Fruit fly (Drosophila melanogaster) whole organism, embryonic: ENCODE results near the gene waw.

ENCODE experiments used
- Adf1 ChIP-seq: fragments of 200-800 bp; sonication (Bioruptor generic); IDR thresholded peaks from 2 replicates; pipeline ENCODE4 v1.3.6; 2022; ENCODE audit warnings: missing biosample characterization, missing genetic modification characterization
- Atf6 ChIP-seq: fragments of 200-800 bp; sonication (Bioruptor generic); IDR thresholded peaks from 2 replicates; pipeline ENCODE4 v1.3.6; 2022; ENCODE audit warnings: missing biosample characterization, missing genetic modification characterization
- BtbVII ChIP-seq: fragments of 200-800 bp; sonication (Bioruptor generic); optimal IDR thresholded peaks from 3 replicates; lab custom pipeline; 2017; ENCODE audit warnings: missing biosample characterization, mild to moderate bottlenecking, missing genetic modification characterization
- Bteb2 ChIP-seq: fragments of 200-800 bp; sonication (Bioruptor generic); optimal IDR thresholded peaks from 2 replicates; lab custom pipeline; 2016; ENCODE audit warnings: missing biosample characterization, missing genetic modification characterization
- CG10209 ChIP-seq: fragments of 200-800 bp; sonication (Bioruptor generic); optimal IDR thresholded peaks from 3 replicates; lab custom pipeline; 2017; ENCODE audit warnings: missing biosample characterization, mild to moderate bottlenecking, missing genetic modification characterization, missing genetic modification reagents
- CG10267 ChIP-seq: fragments of 200-800 bp; sonication (Bioruptor generic); optimal IDR thresholded peaks from 2 replicates; lab custom pipeline; 2018; ENCODE audit warnings: missing biosample characterization, mild to moderate bottlenecking, missing genetic modification characterization, moderate library complexity
- CG11723 ChIP-seq: fragments of 200-800 bp; sonication (Bioruptor generic); optimal IDR thresholded peaks from 2 replicates; lab custom pipeline; 2017; ENCODE audit warnings: missing biosample characterization, mild to moderate bottlenecking, missing genetic modification characterization
- CG12299 ChIP-seq: fragments of 200-800 bp; sonication (Bioruptor generic); optimal IDR thresholded peaks from 2 replicates; lab custom pipeline; 2018; ENCODE audit warnings: missing biosample characterization, mild to moderate bottlenecking, missing genetic modification characterization
- CG1233 ChIP-seq: fragments of 200-800 bp; sonication (Bioruptor generic); optimal IDR thresholded peaks from 4 replicates; lab custom pipeline; 2018; ENCODE audit warnings: missing biosample characterization, mild to moderate bottlenecking, missing genetic modification characterization
- CG15514 ChIP-seq: fragments of 200-800 bp; sonication (Bioruptor generic); optimal IDR thresholded peaks from 3 replicates; lab custom pipeline; 2017; ENCODE audit warnings: missing biosample characterization, missing genetic modification characterization, mild to moderate bottlenecking, moderate library complexity, missing genetic modification reagents
- CG17829 ChIP-seq: fragments of 200-800 bp; optimal IDR thresholded peaks from 2 replicates; lab custom pipeline; 2019; ENCODE audit warnings: missing biosample characterization, mild to moderate bottlenecking, missing genetic modification characterization, moderate library complexity
- CG31224 ChIP-seq: fragments of 200-800 bp; sonication (Bioruptor generic); IDR thresholded peaks from 2 replicates; pipeline ENCODE4 v1.3.6; 2022; ENCODE audit warnings: missing biosample characterization, missing genetic modification characterization
- CG34224 ChIP-seq: fragments of 200-800 bp; sonication (Bioruptor generic); IDR thresholded peaks from 3 replicates; pipeline ENCODE4 v1.3.6; 2022; ENCODE audit warnings: missing biosample characterization, missing genetic modification characterization; ENCODE audit not compliant: partially characterized antibody
- CG6683 ChIP-seq: fragments of 200-800 bp; sonication (Bioruptor generic); optimal IDR thresholded peaks from 2 replicates; lab custom pipeline; 2017; ENCODE audit warnings: missing biosample characterization, mild to moderate bottlenecking, missing genetic modification characterization, missing genetic modification reagents
- CG7786 ChIP-seq: fragments of 200-800 bp; sonication (Bioruptor generic); optimal IDR thresholded peaks from 2 replicates; lab custom pipeline; 2016; ENCODE audit warnings: missing biosample characterization, missing genetic modification characterization
- CG7839 ChIP-seq: fragments of 200-800 bp; sonication (Bioruptor generic); optimal IDR thresholded peaks from 3 replicates; lab custom pipeline; 2018; ENCODE audit warnings: missing biosample characterization, mild to moderate bottlenecking, missing genetic modification characterization, moderate library complexity
- CG7987 ChIP-seq: fragments of 200-800 bp; sonication (Bioruptor generic); optimal IDR thresholded peaks from 2 replicates; lab custom pipeline; 2018; ENCODE audit warnings: missing biosample characterization, mild to moderate bottlenecking, missing genetic modification characterization, moderate library complexity
- CG9932 ChIP-seq: fragments of 200-800 bp; sonication (Bioruptor generic); IDR thresholded peaks from 2 replicates; pipeline ENCODE4 v1.3.6; 2022; ENCODE audit warnings: missing biosample characterization, missing genetic modification characterization
- Dip3 ChIP-seq: fragments of 200-800 bp; sonication (Bioruptor generic); optimal IDR thresholded peaks from 3 replicates; lab custom pipeline; 2016; ENCODE audit warnings: missing biosample characterization, missing genetic modification characterization
- Dp ChIP-seq: fragments of 200-800 bp; sonication (Bioruptor generic); optimal IDR thresholded peaks from 2 replicates; lab custom pipeline; 2018; ENCODE audit warnings: missing biosample characterization, mild to moderate bottlenecking, missing genetic modification characterization, moderate library complexity
- E2f1 ChIP-seq: fragments of 200-800 bp; sonication (Bioruptor generic); IDR thresholded peaks from 2 replicates; pipeline ENCODE4 v1.3.6; 2022; ENCODE audit warnings: missing biosample characterization, missing genetic modification characterization
- HLH54F ChIP-seq: fragments of 200-800 bp; sonication (Bioruptor generic); optimal IDR thresholded peaks from 3 replicates; lab custom pipeline; 2016; ENCODE audit warnings: missing biosample characterization, missing genetic modification characterization
- HmgZ ChIP-seq: fragments of 200-800 bp; sonication (Bioruptor generic); optimal IDR thresholded peaks from 2 replicates; lab custom pipeline; 2018; ENCODE audit warnings: missing biosample characterization, mild to moderate bottlenecking, missing genetic modification characterization
- Hr78 ChIP-seq, 2 experiments: fragments of 200-800 bp in 1 of 2; fragments of >200 bp in 1 of 2; sonication (Bioruptor generic) in 1 of 2; optimal IDR thresholded peaks; 2 replicates each; lab custom pipeline; 2017 to 2019; ENCODE audit warnings: missing biosample characterization in 2 of 2, missing genetic modification characterization in 2 of 2, mild to moderate bottlenecking in 1 of 2, moderate library complexity in 1 of 2
- MESR4 ChIP-seq: fragments of 200-800 bp; sonication (Bioruptor generic); optimal IDR thresholded peaks from 2 replicates; lab custom pipeline; 2018; ENCODE audit warnings: missing biosample characterization, mild to moderate bottlenecking, missing genetic modification characterization, moderate library complexity
- Mrtf ChIP-seq: fragments of 200-800 bp; sonication (Bioruptor generic); IDR thresholded peaks from 3 replicates; pipeline ENCODE4 v1.3.6; 2022; ENCODE audit warnings: missing biosample characterization, missing genetic modification characterization
- NC2α ChIP-seq: fragments of 200-800 bp; sonication (Bioruptor generic); optimal IDR thresholded peaks from 2 replicates; lab custom pipeline; 2016; ENCODE audit warnings: missing biosample characterization, missing genetic modification characterization
- Neu2 ChIP-seq: fragments of 200-800 bp; sonication (Bioruptor generic); optimal IDR thresholded peaks from 3 replicates; lab custom pipeline; 2016; ENCODE audit warnings: missing biosample characterization, missing genetic modification characterization, borderline replicate concordance
- Stat92E ChIP-seq, 3 experiments: fragments of >200 bp in 2 of 3; fragments of 200-800 bp in 1 of 3; sonication (Bioruptor generic) in 1 of 3; optimal IDR thresholded peaks; 2 replicates each; lab custom pipeline; 2017 to 2019; ENCODE audit warnings: missing biosample characterization in 3 of 3, missing genetic modification characterization in 3 of 3, mild to moderate bottlenecking in 1 of 3, moderate library complexity in 1 of 3
- crol ChIP-seq: fragments of 200-800 bp; sonication (Bioruptor generic); IDR thresholded peaks from 2 replicates; pipeline ENCODE4 v1.3.6; 2022; ENCODE audit warnings: missing biosample characterization, missing genetic modification characterization
- dati ChIP-seq: fragments of 200-800 bp; sonication (Bioruptor generic); IDR thresholded peaks from 2 replicates; pipeline ENCODE4 v1.3.6; 2022; ENCODE audit warnings: missing biosample characterization, missing genetic modification characterization
- dmrt99B ChIP-seq: fragments of 200-800 bp; sonication (Bioruptor generic); optimal IDR thresholded peaks from 2 replicates; lab custom pipeline; 2018; ENCODE audit warnings: missing biosample characterization, mild to moderate bottlenecking, missing genetic modification characterization, moderate library complexity
- dysf ChIP-seq: fragments of 200-800 bp; sonication (Bioruptor generic); IDR thresholded peaks from 3 replicates; pipeline ENCODE4 v1.3.6; 2022; ENCODE audit warnings: missing biosample characterization, missing genetic modification characterization
- ewg ChIP-seq: fragments of 200-800 bp; sonication (Bioruptor generic); optimal IDR thresholded peaks from 3 replicates; lab custom pipeline; 2017; ENCODE audit warnings: mild to moderate bottlenecking, missing biosample characterization, missing genetic modification reagents, missing genetic modification characterization
- grau ChIP-seq: fragments of 200-800 bp; optimal IDR thresholded peaks from 3 replicates; lab custom pipeline; 2019; ENCODE audit warnings: missing biosample characterization, mild to moderate bottlenecking, missing genetic modification characterization, moderate library complexity
- gt ChIP-seq: fragments of 200-800 bp; sonication (Bioruptor generic); IDR thresholded peaks from 2 replicates; pipeline ENCODE4 v1.3.6; 2022; ENCODE audit warnings: missing biosample characterization, missing genetic modification characterization
- h ChIP-seq: fragments of >200 bp; optimal IDR thresholded peaks from 2 replicates; lab custom pipeline; 2017
- insv ChIP-seq, 2 experiments: fragments of 200-800 bp; sonication (Bioruptor generic); optimal IDR thresholded peaks; 3 replicates each; lab custom pipeline; 2016 to 2018; ENCODE audit warnings: missing biosample characterization in 2 of 2, missing genetic modification characterization in 2 of 2
- nerfin-1 ChIP-seq: fragments of 200-800 bp; sonication (Bioruptor generic); optimal IDR thresholded peaks from 3 replicates; lab custom pipeline; 2019; ENCODE audit warnings: missing biosample characterization, mild to moderate bottlenecking, missing genetic modification characterization, moderate library complexity
- onecut ChIP-seq: fragments of 200-800 bp; sonication (Bioruptor generic); IDR thresholded peaks from 2 replicates; pipeline ENCODE4 v1.3.6; 2022; ENCODE audit warnings: missing biosample characterization, missing genetic modification characterization
- org-1 ChIP-seq: fragments of 200-800 bp; sonication (Bioruptor generic); optimal IDR thresholded peaks from 2 replicates; lab custom pipeline; 2017; ENCODE audit warnings: missing biosample characterization, missing genetic modification characterization
- pum ChIP-seq: fragments of 200-800 bp; sonication (Bioruptor generic); optimal IDR thresholded peaks from 2 replicates; lab custom pipeline; 2016; ENCODE audit warnings: missing biosample characterization, missing genetic modification characterization
- seq ChIP-seq: fragments of 200-800 bp; sonication (Bioruptor generic); IDR thresholded peaks from 2 replicates; pipeline ENCODE4 v1.3.6; 2022; ENCODE audit warnings: missing biosample characterization, missing genetic modification characterization
- sr ChIP-seq: fragments of 200-800 bp; sonication (Bioruptor generic); IDR thresholded peaks from 3 replicates; pipeline ENCODE4 v1.3.6; 2022; ENCODE audit warnings: missing biosample characterization, missing genetic modification characterization
- tna ChIP-seq: fragments of 200-800 bp; sonication (Bioruptor generic); IDR thresholded peaks from 2 replicates; pipeline ENCODE4 v1.3.6; 2022; ENCODE audit warnings: missing biosample characterization, missing genetic modification characterization; ENCODE audit not compliant: partially characterized antibody
- trem ChIP-seq: fragments of 200-800 bp; optimal IDR thresholded peaks from 3 replicates; lab custom pipeline; 2019; ENCODE audit warnings: missing biosample characterization, mild to moderate bottlenecking, missing genetic modification characterization, moderate library complexity
- trh ChIP-seq: fragments of 200-800 bp; sonication (Bioruptor generic); optimal IDR thresholded peaks from 2 replicates; lab custom pipeline; 2016; ENCODE audit warnings: missing biosample characterization, missing genetic modification characterization
- zen ChIP-seq: fragments of 200-800 bp; sonication (Bioruptor generic); optimal IDR thresholded peaks from 3 replicates; lab custom pipeline; 2018; ENCODE audit warnings: missing biosample characterization, mild to moderate bottlenecking, missing genetic modification characterization, moderate library complexity

The waw gene

DNA sequence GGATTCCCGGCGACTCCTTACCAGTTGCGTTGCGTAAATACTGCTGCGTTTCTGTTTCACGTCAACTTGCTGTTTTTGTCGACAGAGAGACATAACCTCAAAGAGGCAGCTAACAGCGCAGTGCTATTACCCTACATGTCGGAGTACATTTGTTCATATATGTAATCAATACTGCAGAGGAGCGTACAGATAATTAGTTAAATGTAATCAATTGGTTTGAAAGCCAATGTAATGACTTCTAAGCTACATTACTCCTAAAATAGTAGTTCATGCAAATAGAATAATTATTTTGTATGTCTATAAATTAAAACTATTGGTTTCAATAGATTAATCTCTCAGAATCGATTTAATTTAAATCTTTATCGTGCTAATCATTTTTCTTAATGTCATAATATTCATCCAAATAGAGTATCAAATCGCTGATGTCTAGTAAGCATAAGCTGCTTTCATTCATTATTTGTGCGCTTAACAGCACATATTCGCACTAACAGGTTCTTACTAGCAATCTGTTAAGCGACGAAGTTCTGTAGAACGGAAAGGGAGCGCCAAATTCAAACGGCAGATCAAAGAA lies 43.5 kb upstream of the waw start, which contains the start of the genes SLIRP1 and anox (continued):
- TF ChIP-seq NC2α: peak; percentile 69
- TF ChIP-seq CG12299 (tag; lab: Kevin White, UChicago): peak; percentile 84
- TF ChIP-seq Neu2 (GFP tag; lab: Kevin White, UChicago): no peak
- TF ChIP-seq sr (GFP tag; lab: Robert Waterston, UW): no peak
- peak; percentile 81 for TF ChIP-seq trh (GFP tag; lab: Kevin White, UChicago)
- TF ChIP-seq CG34224 (GFP tag; lab: Robert Waterston, UW): no peak
- peak; percentile 61 for TF ChIP-seq CG31224
- peak; percentile 93 for TF ChIP-seq grau (tag; lab: Kevin White, UChicago)
- peak; percentile 77 for TF ChIP-seq HLH54F
- peak; percentile 80 for TF ChIP-seq zen (tag; lab: Kevin White, UChicago)
- peak; percentile 60 for TF ChIP-seq onecut
- no peak for TF ChIP-seq h
- peak; percentile 66 for TF ChIP-seq CG7987 (GFP tag; lab: Kevin White, UChicago)
- TF ChIP-seq CG17829 (tag; lab: Kevin White, UChicago): peak; percentile 87
- TF ChIP-seq Atf6 (GFP tag; lab: Robert Waterston, UW): peak; percentile 81
- TF ChIP-seq Bteb2 (GFP tag; lab: Kevin White, UChicago): peak; percentile 81
- TF ChIP-seq Hr78 (GFP tag; optimal IDR thresholded peaks at IDR 0.05; lab: Kevin White, UChicago): peak in 1 of 2 experiments; percentile 59
- TF ChIP-seq tna (GFP tag; lab: Robert Waterston, UW): no peak
- peak; percentile 49 for TF ChIP-seq Adf1 (GFP tag; lab: Robert Waterston, UW)
- peak; percentile 75 for TF ChIP-seq ewg (GFP tag; lab: Kevin White, UChicago)
- peak; percentile 83 for TF ChIP-seq org-1 (GFP tag; lab: Kevin White, UChicago)
- peak; percentile 72 for TF ChIP-seq CG6683 (GFP tag; lab: Kevin White, UChicago)
- TF ChIP-seq pum (GFP tag; lab: Kevin White, UChicago): peak; percentile 71
- peak; percentile 74 for TF ChIP-seq seq (GFP tag; lab: Robert Waterston, UW)
- TF ChIP-seq insv (GFP tag; optimal IDR thresholded peaks at IDR 0.05; lab: Kevin White, UChicago): peak in 1 of 2 experiments; percentile 48
- no peak for TF ChIP-seq dati (GFP tag; lab: Robert Waterston, UW)
- TF ChIP-seq nerfin-1 (tag; lab: Kevin White, UChicago): peak; percentile 82
- peak; percentile 83 for TF ChIP-seq CG10267 (tag; lab: Kevin White, UChicago)
- TF ChIP-seq MESR4 (GFP tag; lab: Kevin White, UChicago): no peak
- TF ChIP-seq gt (GFP tag; lab: Robert Waterston, UW): peak; percentile 50
- TF ChIP-seq Stat92E (GFP tag; optimal IDR thresholded peaks at IDR 0.05; lab: Kevin White, UChicago): peak in 1 of 3 experiments; percentile 46
- TF ChIP-seq CG7786 (GFP tag; lab: Kevin White, UChicago): peak; percentile 79
- TF ChIP-seq CG15514 (GFP tag; lab: Kevin White, UChicago): peak; percentile 68
- peak; percentile 60; the same call in 1 of the 3 replicates for TF ChIP-seq Mrtf (GFP tag; lab: Robert Waterston, UW)
- TF ChIP-seq CG11723 (GFP tag; lab: Kevin White, UChicago): peak; percentile 56

DNA sequence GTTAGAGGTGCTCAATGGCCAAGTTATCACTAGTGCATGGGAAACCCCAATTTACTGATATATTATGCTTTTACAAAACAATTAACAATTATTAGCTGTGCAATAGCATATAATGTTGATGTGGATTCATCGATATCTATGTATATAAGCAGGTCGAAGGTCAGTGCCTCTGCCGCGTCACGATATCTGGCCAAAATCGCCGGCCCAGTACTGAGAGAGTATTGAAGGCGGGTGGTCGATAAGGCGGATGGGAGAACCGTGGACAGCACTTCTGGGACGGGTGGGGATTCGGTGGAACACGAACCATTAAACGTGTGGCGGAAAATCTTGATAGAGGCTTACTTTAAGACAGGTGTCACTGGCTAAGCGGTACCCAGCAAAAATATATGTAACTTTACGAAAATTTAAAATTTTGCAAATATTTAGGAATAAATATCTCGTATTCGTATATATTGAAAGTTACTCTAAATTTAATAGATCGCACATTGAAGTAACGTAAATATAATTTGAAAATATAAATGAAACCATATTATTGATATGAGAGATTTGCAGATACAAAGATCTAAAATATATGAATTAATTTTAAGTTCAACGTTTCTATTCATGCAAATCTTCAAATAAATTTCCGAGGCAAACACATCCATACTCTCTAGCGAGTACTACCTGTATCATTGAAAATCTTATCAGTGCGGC lies 40.4 kb upstream of the waw start:
- TF ChIP-seq CG7839 (tag; lab: Kevin White, UChicago) (peak; percentile 71), crol (GFP tag; lab: Robert Waterston, UW) (peak; percentile 43), BtbVII (GFP tag; lab: Kevin White, UChicago) (peak; percentile 51), CG10209 (peak; percentile 64), CG1233 (peak; percentile 56), CG6683 (GFP tag; lab: Kevin White, UChicago) (peak; percentile 66), E2f1 (GFP tag; lab: Robert Waterston, UW) (peak; percentile 60), CG9932 (GFP tag; lab: Robert Waterston, UW) (0 out of 2 replicates have a peak, but pooled peaks have one; percentile 4), dmrt99B (tag; lab: Kevin White, UChicago) (peak; percentile 81), dysf (GFP tag; lab: Robert Waterston, UW) (peak; percentile 73; the same call in 2 of the 3 replicates), HmgZ (tag; lab: Kevin White, UChicago) (peak; percentile 3), Dip3 (peak; percentile 24), Dp (no peak), trem (tag; lab: Kevin White, UChicago) (peak; percentile 13)
